Fruit fly (Drosophila melanogaster) whole organism, prepupa: ENCODE measurements around the gene Rh5.

ENCODE experiments used
- Blimp-1 ChIP-seq: fragments of 200-800 bp; sonication (Bioruptor generic); optimal IDR thresholded peaks from 3 replicates; lab custom pipeline; 2017; ENCODE audit warnings: missing biosample characterization, missing genetic modification characterization, mild to moderate bottlenecking, moderate library complexity, missing genetic modification reagents
- CG11294 ChIP-seq: fragments of 200-800 bp; sonication (Bioruptor generic); IDR thresholded peaks from 2 replicates; pipeline ENCODE4 v1.3.6; 2022; ENCODE audit warnings: missing biosample characterization, missing genetic modification characterization
- CG11762 ChIP-seq: fragments of 200-800 bp; sonication (Bioruptor generic); optimal IDR thresholded peaks from 3 replicates; lab custom pipeline; 2016; ENCODE audit warnings: missing biosample characterization, missing genetic modification characterization; ENCODE audit not compliant: insufficient read depth
- CG11902 ChIP-seq: fragments of 200-800 bp; sonication (Bioruptor generic); optimal IDR thresholded peaks from 3 replicates; lab custom pipeline; 2016; ENCODE audit warnings: missing biosample characterization, missing genetic modification characterization
- CG15336 ChIP-seq: fragments of 200-800 bp; sonication (Bioruptor generic); IDR thresholded peaks from 2 replicates; pipeline ENCODE4 v1.3.6; 2022; ENCODE audit warnings: missing biosample characterization, missing genetic modification characterization
- CG1621 ChIP-seq: fragments of 200-800 bp; sonication (Bioruptor generic); optimal IDR thresholded peaks from 3 replicates; lab custom pipeline; 2018; ENCODE audit warnings: missing biosample characterization, mild to moderate bottlenecking, missing genetic modification characterization
- CG16779 ChIP-seq: fragments of 200-800 bp; sonication (Bioruptor generic); optimal IDR thresholded peaks from 3 replicates; lab custom pipeline; 2017; ENCODE audit warnings: missing biosample characterization, mild to moderate bottlenecking, missing genetic modification characterization
- CG3032 ChIP-seq: fragments of 200-800 bp; optimal IDR thresholded peaks from 2 replicates; lab custom pipeline; 2019; ENCODE audit warnings: missing biosample characterization, mild to moderate bottlenecking, missing genetic modification characterization, moderate library complexity
- CG32006 ChIP-seq: fragments of 200-800 bp; sonication (Bioruptor generic); optimal IDR thresholded peaks from 3 replicates; lab custom pipeline; 2017; ENCODE audit warnings: missing biosample characterization, mild to moderate bottlenecking, missing genetic modification characterization
- CG3919 ChIP-seq: fragments of 200-800 bp; sonication (Bioruptor generic); optimal IDR thresholded peaks from 3 replicates; lab custom pipeline; 2016; ENCODE audit warnings: missing biosample characterization, missing genetic modification characterization
- CG4318 ChIP-seq: fragments of 200-800 bp; sonication (Bioruptor generic); optimal IDR thresholded peaks from 3 replicates; lab custom pipeline; 2017; ENCODE audit warnings: missing biosample characterization, mild to moderate bottlenecking, missing genetic modification characterization
- CG6276 ChIP-seq: fragments of 200-800 bp; sonication (Bioruptor generic); optimal IDR thresholded peaks from 2 replicates; lab custom pipeline; 2017; ENCODE audit warnings: missing biosample characterization, mild to moderate bottlenecking, missing genetic modification characterization
- CG6792 ChIP-seq: fragments of 200-800 bp; sonication (Bioruptor generic); optimal IDR thresholded peaks from 3 replicates; lab custom pipeline; 2016; ENCODE audit warnings: missing biosample characterization, missing genetic modification characterization
- CG6808 ChIP-seq: fragments of 200-800 bp; sonication (Bioruptor generic); optimal IDR thresholded peaks from 3 replicates; lab custom pipeline; 2017; ENCODE audit warnings: missing biosample characterization, missing genetic modification characterization, mild to moderate bottlenecking, moderate library complexity, missing genetic modification reagents
- CG7368 ChIP-seq: fragments of 200-800 bp; sonication (Bioruptor generic); optimal IDR thresholded peaks from 3 replicates; lab custom pipeline; 2016; ENCODE audit warnings: missing biosample characterization, missing genetic modification characterization
- CG8119 ChIP-seq: fragments of 200-800 bp; sonication (Bioruptor generic); IDR thresholded peaks from 3 replicates; pipeline ENCODE4 v1.3.6; 2022; ENCODE audit warnings: missing biosample characterization, missing genetic modification characterization
- CG8319 ChIP-seq: fragments of 200-800 bp; sonication (Bioruptor generic); optimal IDR thresholded peaks from 3 replicates; lab custom pipeline; 2016; ENCODE audit warnings: missing biosample characterization, missing genetic modification characterization
- CG8632 ChIP-seq: fragments of 200-800 bp; sonication (Bioruptor generic); optimal IDR thresholded peaks from 3 replicates; lab custom pipeline; 2016; ENCODE audit warnings: missing biosample characterization, missing genetic modification characterization
- CG9139 ChIP-seq: fragments of 200-800 bp; sonication (Bioruptor generic); optimal IDR thresholded peaks from 3 replicates; lab custom pipeline; 2017; ENCODE audit warnings: missing biosample characterization, mild to moderate bottlenecking, missing genetic modification characterization
- Eip75B ChIP-seq: fragments of 200-800 bp; sonication (Bioruptor generic); optimal IDR thresholded peaks from 3 replicates; lab custom pipeline; 2016; ENCODE audit warnings: missing biosample characterization, missing genetic modification characterization
- Eip78C ChIP-seq: fragments of 200-800 bp; sonication (Bioruptor generic); peaks from one replicate; lab custom pipeline; 2016; ENCODE audit warnings: missing biosample characterization, missing genetic modification characterization
- Eip93F ChIP-seq: fragments of 200-800 bp; sonication (Bioruptor generic); optimal IDR thresholded peaks from 2 replicates; lab custom pipeline; 2016; ENCODE audit warnings: missing biosample characterization, mild to moderate bottlenecking, missing genetic modification characterization
- Ets21C ChIP-seq: fragments of 200-800 bp; sonication (Bioruptor generic); optimal IDR thresholded peaks from 3 replicates; lab custom pipeline; 2016; ENCODE audit warnings: missing biosample characterization, missing genetic modification characterization
- Gug ChIP-seq: fragments of 200-800 bp; sonication (Bioruptor generic); IDR thresholded peaks from 2 replicates; pipeline ENCODE4 v1.3.6; 2022; ENCODE audit warnings: missing biosample characterization, missing genetic modification characterization
- Hr38 ChIP-seq: sonication (Bioruptor generic); optimal IDR thresholded peaks from 2 replicates; lab custom pipeline; 2016; ENCODE audit warnings: missing biosample characterization, missing genetic modification characterization
- Hr39 ChIP-seq: fragments of 200-800 bp; sonication (Bioruptor generic); optimal IDR thresholded peaks from 2 replicates; lab custom pipeline; 2016; ENCODE audit warnings: missing biosample characterization, missing genetic modification characterization
- Hr4 ChIP-seq: fragments of 200-800 bp; sonication (Bioruptor generic); optimal IDR thresholded peaks from 3 replicates; lab custom pipeline; 2016; ENCODE audit warnings: missing biosample characterization, missing genetic modification characterization
- Met ChIP-seq: fragments of 200-800 bp; sonication (Bioruptor generic); optimal IDR thresholded peaks from 3 replicates; lab custom pipeline; 2016; ENCODE audit warnings: missing biosample characterization, missing genetic modification characterization
- OdsH ChIP-seq: fragments of 200-800 bp; sonication (Bioruptor generic); optimal IDR thresholded peaks from 3 replicates; lab custom pipeline; 2016; ENCODE audit warnings: missing biosample characterization, missing genetic modification characterization
- Sox14 ChIP-seq: fragments of 200-800 bp; sonication (Bioruptor generic); optimal IDR thresholded peaks from 3 replicates; lab custom pipeline; 2016; ENCODE audit warnings: missing biosample characterization, missing genetic modification characterization
- acj6 ChIP-seq: fragments of 200-800 bp; sonication (Bioruptor generic); optimal IDR thresholded peaks from 3 replicates; lab custom pipeline; 2016; ENCODE audit warnings: missing biosample characterization, missing genetic modification characterization
- cyc ChIP-seq: fragments of 200-800 bp; sonication (Bioruptor generic); optimal IDR thresholded peaks from 3 replicates; lab custom pipeline; 2016; ENCODE audit warnings: missing biosample characterization, missing genetic modification characterization
- dsx ChIP-seq: fragments of 200-800 bp; optimal IDR thresholded peaks from 3 replicates; lab custom pipeline; 2019; ENCODE audit warnings: missing biosample characterization, mild to moderate bottlenecking, missing genetic modification characterization, moderate library complexity; ENCODE audit not compliant: poor library complexity, severe bottlenecking
- eg ChIP-seq: fragments of 200-800 bp; sonication (Bioruptor generic); IDR thresholded peaks from 3 replicates; pipeline ENCODE4 v1.3.6; 2022; ENCODE audit warnings: missing biosample characterization, missing genetic modification characterization
- esn ChIP-seq: fragments of 200-800 bp; sonication (Bioruptor generic); optimal IDR thresholded peaks from 2 replicates; lab custom pipeline; 2016; ENCODE audit warnings: missing biosample characterization, mild to moderate bottlenecking, missing genetic modification characterization, moderate library complexity
- fd59A ChIP-seq: fragments of 200-800 bp; sonication (Bioruptor generic); optimal IDR thresholded peaks from 2 replicates; lab custom pipeline; 2017; ENCODE audit warnings: missing biosample characterization, mild to moderate bottlenecking, missing genetic modification characterization, missing genetic modification reagents
- fd85E ChIP-seq: fragments of 200-800 bp; sonication (Bioruptor generic); optimal IDR thresholded peaks from 3 replicates; lab custom pipeline; 2016; ENCODE audit warnings: missing biosample characterization, missing genetic modification characterization
- lz ChIP-seq: fragments of 200-800 bp; sonication (Bioruptor generic); optimal IDR thresholded peaks from 3 replicates; lab custom pipeline; 2016; ENCODE audit warnings: missing biosample characterization, missing genetic modification characterization
- net ChIP-seq: fragments of 200-800 bp; sonication (Bioruptor generic); optimal IDR thresholded peaks from 3 replicates; lab custom pipeline; 2016; ENCODE audit warnings: missing biosample characterization, missing genetic modification characterization
- spab ChIP-seq: fragments of 200-800 bp; sonication (Bioruptor generic); optimal IDR thresholded peaks from 2 replicates; lab custom pipeline; 2017; ENCODE audit warnings: missing biosample characterization, mild to moderate bottlenecking, missing genetic modification characterization, missing genetic modification reagents
- svp ChIP-seq: fragments of 200-800 bp; sonication (Bioruptor generic); peaks from one replicate; lab custom pipeline; 2016; ENCODE audit warnings: missing biosample characterization, missing genetic modification characterization
- topi ChIP-seq: fragments of 200-800 bp; sonication (Bioruptor generic); optimal IDR thresholded peaks from 3 replicates; lab custom pipeline; 2016; ENCODE audit warnings: missing biosample characterization, missing genetic modification characterization
- vri ChIP-seq: fragments of 200-800 bp; sonication (Bioruptor generic); optimal IDR thresholded peaks from 3 replicates; lab custom pipeline; 2016; ENCODE audit warnings: missing biosample characterization, mild to moderate bottlenecking, missing genetic modification characterization

Gene Rh5

DNA sequence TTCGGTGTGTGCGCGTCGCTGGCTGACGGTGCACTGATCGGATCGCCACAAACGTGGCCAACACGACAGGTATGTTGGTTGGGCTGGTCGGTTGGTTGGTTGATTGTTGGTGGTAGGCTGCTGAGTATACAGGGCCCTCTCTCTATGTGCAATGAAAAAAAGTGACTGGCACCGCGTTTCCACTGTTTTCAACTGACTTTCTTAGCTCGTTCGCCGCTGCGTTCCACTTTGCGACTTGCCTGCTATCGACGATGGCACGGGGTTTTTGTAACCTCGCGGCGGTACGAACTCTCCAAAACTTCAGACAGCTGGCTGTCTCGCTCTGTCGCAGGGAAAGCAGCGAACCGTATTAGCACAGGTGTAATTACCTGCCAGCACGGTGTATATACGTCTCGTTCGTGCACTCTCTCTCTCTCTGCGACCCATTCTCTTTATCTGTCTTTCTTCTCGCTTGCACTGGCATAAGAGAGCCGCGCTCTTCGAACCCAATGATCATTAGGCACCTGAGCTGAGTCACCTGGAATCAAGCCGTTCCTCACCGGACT is 37.0 kb upstream of the Rh5 start (continued):
- TF ChIP-seq CG8632 (GFP tag; lab: Kevin White, UChicago) = no peak
- TF ChIP-seq Hr4 (GFP tag; lab: Kevin White, UChicago) = no peak
- no peak for TF ChIP-seq Ets21C (GFP tag; lab: Kevin White, UChicago)
- peak; percentile 26 for TF ChIP-seq topi (GFP tag; lab: Kevin White, UChicago)
- no peak for TF ChIP-seq CG8319 (GFP tag; lab: Kevin White, UChicago)
- 0 out of 2 replicates have a peak, but pooled peaks have one; percentile 35 for TF ChIP-seq CG15336 (GFP tag; lab: Robert Waterston, UW)
- peak; percentile 39 for TF ChIP-seq CG3919 (GFP tag; lab: Kevin White, UChicago)
- TF ChIP-seq Eip78C = peak; percentile 46
- TF ChIP-seq Met = peak; percentile 11
- TF ChIP-seq CG11762 (GFP tag; lab: Kevin White, UChicago) = no peak
- peak; percentile 37 for TF ChIP-seq Eip75B (GFP tag; lab: Kevin White, UChicago)
- TF ChIP-seq CG6792 (GFP tag; lab: Kevin White, UChicago) = no peak
- no peak for TF ChIP-seq Gug (GFP tag; lab: Robert Waterston, UW)
- peak; percentile 10 for TF ChIP-seq CG6276 (GFP tag; lab: Kevin White, UChicago)
- TF ChIP-seq CG7368 (GFP tag; lab: Kevin White, UChicago) = peak; percentile 24
- TF ChIP-seq svp (GFP tag; lab: Kevin White, UChicago) = peak; percentile 56
- TF ChIP-seq CG1621 (tag; lab: Kevin White, UChicago) = peak; percentile 18
- no peak for TF ChIP-seq vri (GFP tag; lab: Kevin White, UChicago)
- TF ChIP-seq CG32006 = no peak
- TF ChIP-seq Eip93F = no peak
- no peak for TF ChIP-seq cyc (GFP tag; lab: Kevin White, UChicago)
- no peak for TF ChIP-seq lz (GFP tag; lab: Kevin White, UChicago)
- TF ChIP-seq CG16779 = no peak
- peak; percentile 36 for TF ChIP-seq esn (GFP tag; lab: Kevin White, UChicago)
- no peak for TF ChIP-seq CG11294 (GFP tag; lab: Robert Waterston, UW)
- TF ChIP-seq eg (GFP tag; lab: Robert Waterston, UW) = peak; percentile 48; the same call in 1 of the 3 replicates
- TF ChIP-seq CG3032 (tag; lab: Kevin White, UChicago) = no peak
- TF ChIP-seq CG9139 (GFP tag; lab: Kevin White, UChicago) = no peak
- TF ChIP-seq Sox14 (GFP tag; lab: Kevin White, UChicago) = peak; percentile 29
- no peak for TF ChIP-seq Hr38 (GFP tag; lab: Kevin White, UChicago)
- peak; percentile 5 for TF ChIP-seq CG6808 (GFP tag; lab: Kevin White, UChicago)

DNA sequence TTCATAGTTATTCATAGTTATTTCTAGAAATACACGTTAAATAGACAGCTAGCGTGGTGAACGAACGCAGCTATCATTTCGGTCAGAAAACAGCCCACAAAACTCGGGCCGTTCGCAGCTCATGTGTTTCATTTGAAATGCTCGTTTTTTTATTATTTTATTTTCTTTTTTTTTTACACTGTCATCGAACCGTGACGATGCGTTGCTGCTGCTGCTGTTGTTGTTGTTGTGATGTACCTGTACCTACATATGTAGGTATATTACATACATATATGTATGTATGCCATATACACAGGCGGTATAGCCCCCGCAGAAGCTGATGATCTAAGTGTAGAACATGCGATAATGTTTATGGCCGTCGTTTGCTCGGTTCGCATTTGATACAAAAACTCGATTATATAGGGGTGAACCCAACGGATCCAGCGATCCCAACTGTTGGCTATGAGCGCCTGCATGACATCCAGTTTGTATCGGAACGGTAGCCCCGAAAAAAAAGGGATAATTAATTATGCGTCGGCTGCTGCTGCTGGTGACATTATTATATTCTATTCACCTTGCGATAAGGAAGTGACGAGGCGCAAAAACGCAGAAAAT is 34.7 kb upstream of the Rh5 start:
- TF ChIP-seq CG6808 (GFP tag; lab: Kevin White, UChicago) (no peak), CG16779 (no peak), Hr39 (GFP tag; lab: Kevin White, UChicago) (no peak), fd85E (GFP tag; lab: Kevin White, UChicago) (no peak), CG6792 (GFP tag; lab: Kevin White, UChicago) (no peak), Ets21C (GFP tag; lab: Kevin White, UChicago) (no peak), CG11902 (no peak), CG7368 (GFP tag; lab: Kevin White, UChicago) (no peak), acj6 (no peak), Eip93F (no peak), Eip75B (GFP tag; lab: Kevin White, UChicago) (no peak), CG15336 (GFP tag; lab: Robert Waterston, UW) (no peak)
- TF ChIP-seq, all 60 proteins: peak for 0

DNA sequence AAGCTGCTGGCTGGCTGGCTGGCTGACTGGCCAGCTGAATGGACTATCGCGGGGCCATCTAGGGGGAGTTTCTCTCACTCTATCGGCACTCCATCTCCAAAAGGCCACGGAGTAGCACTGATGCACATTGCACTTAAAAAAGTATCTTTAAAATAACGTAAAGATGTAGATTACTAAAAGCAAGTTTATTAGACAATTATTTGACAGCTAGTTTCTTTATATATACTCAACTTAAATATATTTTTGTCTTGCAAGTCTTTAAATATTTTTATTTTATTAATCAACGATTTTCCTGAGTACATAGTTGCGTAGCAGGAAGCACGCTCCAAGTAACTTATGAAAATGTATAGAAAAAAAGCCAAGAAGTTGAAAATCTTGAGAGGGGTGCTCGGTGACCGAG is 31.0 kb upstream of the Rh5 start:
- TF ChIP-seq CG8632 (GFP tag; lab: Kevin White, UChicago) (no peak), Gug (GFP tag; lab: Robert Waterston, UW) (no peak), eg (GFP tag; lab: Robert Waterston, UW) (peak; percentile 52; the same call in 2 of the 3 replicates), CG8319 (GFP tag; lab: Kevin White, UChicago) (no peak), Ets21C (GFP tag; lab: Kevin White, UChicago) (no peak), CG1621 (tag; lab: Kevin White, UChicago) (no peak), fd59A (no peak), CG3032 (tag; lab: Kevin White, UChicago) (no peak), OdsH (GFP tag; lab: Kevin White, UChicago) (no peak), Blimp-1 (GFP tag; lab: Kevin White, UChicago) (no peak), net (no peak), spab (GFP tag; lab: Kevin White, UChicago) (no peak), CG4318 (no peak), CG7368 (GFP tag; lab: Kevin White, UChicago) (no peak), Eip78C (peak; percentile 64), svp (GFP tag; lab: Kevin White, UChicago) (no peak), Hr39 (GFP tag; lab: Kevin White, UChicago) (no peak), CG16779 (no peak), cyc (GFP tag; lab: Kevin White, UChicago) (no peak), CG3919 (GFP tag; lab: Kevin White, UChicago) (no peak), fd85E (GFP tag; lab: Kevin White, UChicago) (no peak), CG8119 (GFP tag; lab: Robert Waterston, UW) (peak; percentile 33; the same call in 1 of the 3 replicates), dsx (GFP tag; lab: Kevin White, UChicago) (no peak), CG6792 (GFP tag; lab: Kevin White, UChicago) (no peak), CG15336 (GFP tag; lab: Robert Waterston, UW) (peak; percentile 37; the same call in 1 of the 2 replicates)
